Worm (Caenorhabditis elegans): ENCODE data around the gene ugt-29.

DNA sequence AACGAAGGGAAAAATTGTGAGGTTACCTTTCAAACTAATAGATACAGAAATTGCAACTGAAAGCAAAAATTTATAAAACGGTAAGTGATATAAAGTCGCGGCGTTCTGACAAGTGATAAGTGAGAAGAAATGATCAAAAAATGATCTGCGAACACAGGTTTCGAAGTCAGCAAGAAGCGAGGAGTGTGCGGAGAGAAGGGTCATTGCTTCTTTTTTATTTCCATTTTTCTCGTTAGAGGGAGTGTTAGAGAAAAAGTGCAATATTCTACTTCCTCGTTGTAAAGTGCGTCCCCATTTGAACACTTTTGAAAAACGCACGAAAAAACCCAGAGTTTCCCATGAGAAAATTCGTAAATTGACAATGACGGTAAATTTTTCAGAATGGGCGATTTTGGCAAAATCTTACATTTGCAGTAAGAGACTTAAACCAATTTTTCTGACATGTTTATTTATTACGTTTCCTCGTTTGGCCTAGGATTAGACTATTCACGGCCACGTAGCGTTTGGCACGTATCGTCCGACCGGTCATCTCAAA, 22.8 kb downstream of the ugt-29 start, which contains the start of the genes fbxa-72 and srx-21:
- TF ChIP-seq pax-1 (tag; optimal IDR thresholded peaks at IDR 0.05) (no peak), C38D4.7 (GFP tag; optimal IDR thresholded peaks at IDR 0.05) (no peak), npax-4 (tag; optimal IDR thresholded peaks at IDR 0.05) (no peak), pha-4 (tag; optimal IDR thresholded peaks at IDR 0.05) (no peak), fkh-6 (tag; optimal IDR thresholded peaks at IDR 0.05) (no peak), dmd-4 (tag; optimal IDR thresholded peaks at IDR 0.05; ENCODE audit: borderline replicate concordance) (no peak), ama-1 (optimal IDR thresholded peaks at IDR 0.05) (no peak), eyg-1 (tag; optimal IDR thresholded peaks at IDR 0.05) (no peak)
